Worm (Caenorhabditis elegans) whole organism, L4/young adult: ENCODE data around the gene ZK550.2.
A peak's percentile ranks its signal among the peaks of the same experiment; 100 is the strongest.

Source experiments
- W03F9.2 ChIP-seq: fragments of 150-350 bp; optimal IDR thresholded peaks from 2 replicates; lab custom pipeline; 2014; ENCODE audit warnings: missing biosample characterization, missing genetic modification characterization
- dao-5 ChIP-seq: sonication (generic microtip); optimal IDR thresholded peaks from 2 replicates; lab custom pipeline; 2016; ENCODE audit warnings: missing genotype, missing genetic modification characterization, moderate library complexity, missing compliant biosample characterization
- him-1 ChIP-seq: sonication (generic microtip); optimal IDR thresholded peaks from 2 replicates; lab custom pipeline; 2016; ENCODE audit warnings: missing genotype, missing genetic modification reagents, missing genetic modification characterization, missing compliant biosample characterization

The ZK550.2 gene

ce11 chrIV:17253435-17253834 is 8.1 kb downstream of the ZK550.2 start:
- no peak for TF ChIP-seq dao-5 (tag; lab: Kevin White, UChicago)
- no peak for TF ChIP-seq W03F9.2 (tag; lab: Kevin White, UChicago)
- no peak for TF ChIP-seq him-1

ce11 chrIV:17255001-17255400 is 9.6 kb downstream of the ZK550.2 start, which contains the start of gene gtf-2E1:
TSS of gene gtf-2E1 (plus strand) at chrIV:17255301.
- no peak for TF ChIP-seq him-1
- no peak for TF ChIP-seq dao-5 (tag; lab: Kevin White, UChicago)
- no peak for TF ChIP-seq W03F9.2 (tag; lab: Kevin White, UChicago)

- TF ChIP-seq him-1, result no peak
- no peak for TF ChIP-seq dao-5 (tag; lab: Kevin White, UChicago)
- no peak for TF ChIP-seq W03F9.2 (tag; lab: Kevin White, UChicago)
These were observed 13.4 kb downstream of the ZK550.2 start for ce11 chrIV:17258824-17259223.

- TF ChIP-seq dao-5 (tag; lab: Kevin White, UChicago) (no peak), W03F9.2 (tag; lab: Kevin White, UChicago) (no peak), him-1 (no peak)
These were observed 13.9 kb downstream of the ZK550.2 start, which contains the start of gene phyh-1 for ce11 chrIV:17259310-17259709. TSS of gene phyh-1 (minus strand) at chrIV:17259410.

DNA sequence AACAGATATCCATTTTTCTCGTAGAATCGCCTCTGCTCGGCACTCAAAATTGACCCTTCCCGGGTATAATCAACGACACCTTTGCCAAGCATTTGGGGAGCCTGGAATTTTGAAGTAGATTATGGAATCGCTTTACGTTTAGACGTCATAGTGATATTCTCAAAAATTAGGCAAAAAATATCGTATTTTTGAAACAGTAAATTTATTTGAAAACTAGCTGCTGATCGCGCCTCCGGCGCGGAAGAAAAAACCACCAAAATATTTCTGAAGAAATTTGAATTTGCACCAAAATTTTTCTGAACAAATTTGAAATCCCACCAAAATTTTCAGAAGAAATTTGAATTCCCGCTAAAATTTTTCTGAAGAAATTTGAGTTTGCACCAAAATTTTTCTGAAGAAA is 17.0 kb downstream of the ZK550.2 start, which contains the start of gene ZK550.6:
ZK550.6 (minus strand) TSS at position 101 of the 400 bp plus-strand sequence.
- no peak for TF ChIP-seq dao-5 (tag; lab: Kevin White, UChicago)
- no peak for TF ChIP-seq W03F9.2 (tag; lab: Kevin White, UChicago)
- TF ChIP-seq him-1, result no peak

DNA sequence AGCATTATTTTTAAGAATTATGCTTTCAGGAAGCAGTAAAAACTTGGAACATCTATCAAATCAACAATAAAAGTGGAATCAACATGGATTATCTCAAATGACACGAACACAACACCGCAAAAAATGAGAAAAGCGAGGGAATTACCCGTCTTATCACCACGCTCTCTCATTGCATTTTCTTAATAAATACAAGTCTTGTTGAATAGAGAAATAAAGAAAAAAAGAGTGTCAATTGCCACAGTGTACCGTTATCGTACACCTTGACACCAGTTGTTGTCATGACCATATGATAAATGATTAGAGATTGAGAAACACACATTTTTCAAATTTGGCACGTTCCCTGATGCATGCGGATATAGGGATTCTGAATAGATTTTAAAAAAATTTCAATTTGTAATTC is 18.3 kb downstream of the ZK550.2 start:
- no peak for TF ChIP-seq W03F9.2 (tag; lab: Kevin White, UChicago)
- no peak for TF ChIP-seq him-1
- TF ChIP-seq dao-5 (tag; lab: Kevin White, UChicago), result no peak

ce11 chrIV:17264714-17265113 is 19.3 kb downstream of the ZK550.2 start, which contains the start of gene F26D10.13:
TSS of gene F26D10.13 (minus strand) at chrIV:17264814.
- TF ChIP-seq him-1 (no peak), dao-5 (tag; lab: Kevin White, UChicago) (no peak), W03F9.2 (tag; lab: Kevin White, UChicago) (no peak)

- TF ChIP-seq W03F9.2 (tag; lab: Kevin White, UChicago), result no peak
- no peak for TF ChIP-seq dao-5 (tag; lab: Kevin White, UChicago)
- TF ChIP-seq him-1, result no peak
These were observed 19.9 kb downstream of the ZK550.2 start, which contains the start of gene str-187 for ce11 chrIV:17265279-17265678. TSS of gene str-187 (plus strand) at chrIV:17265579.

- TF ChIP-seq him-1 (no peak), W03F9.2 (tag; lab: Kevin White, UChicago) (no peak), dao-5 (tag; lab: Kevin White, UChicago) (no peak)
These were observed 20.3 kb downstream of the ZK550.2 start for ce11 chrIV:17265716-17266115.

DNA sequence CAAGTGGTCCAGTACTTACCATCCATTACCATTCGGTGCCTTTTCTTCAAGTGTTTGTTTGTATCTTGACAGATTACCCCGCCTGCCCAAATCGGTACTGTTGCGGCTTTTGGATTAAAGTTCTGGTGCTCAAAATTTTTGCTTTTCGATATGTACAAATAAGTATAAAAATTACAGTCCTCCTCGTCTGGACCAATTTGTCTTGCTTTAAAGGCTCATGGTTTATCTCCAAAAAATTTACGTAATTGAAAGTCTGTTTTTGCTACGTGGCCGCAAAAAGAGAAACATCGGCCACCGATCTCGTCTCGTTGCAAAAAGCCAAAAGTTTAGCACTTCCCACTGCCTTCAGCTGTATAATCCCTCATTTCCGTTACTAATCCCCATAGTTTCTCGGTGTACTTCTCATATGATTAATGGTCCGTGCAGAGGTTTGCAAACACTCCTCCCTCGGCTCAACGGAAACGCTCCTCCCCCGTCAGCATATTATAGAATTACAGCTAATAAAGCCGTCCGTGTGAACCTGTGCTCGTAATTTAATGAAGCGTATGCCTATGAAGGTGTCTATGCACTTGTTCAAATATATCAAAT is 22.0 kb downstream of the ZK550.2 start:
- TF ChIP-seq W03F9.2 (tag; lab: Kevin White, UChicago), result no peak
- no peak for TF ChIP-seq dao-5 (tag; lab: Kevin White, UChicago)
- TF ChIP-seq him-1, result no peak

- TF ChIP-seq dao-5 (tag; lab: Kevin White, UChicago), result no peak
- no peak for TF ChIP-seq W03F9.2 (tag; lab: Kevin White, UChicago)
- no peak for TF ChIP-seq him-1
These were observed 22.7 kb downstream of the ZK550.2 start for ce11 chrIV:17268069-17268468.

DNA sequence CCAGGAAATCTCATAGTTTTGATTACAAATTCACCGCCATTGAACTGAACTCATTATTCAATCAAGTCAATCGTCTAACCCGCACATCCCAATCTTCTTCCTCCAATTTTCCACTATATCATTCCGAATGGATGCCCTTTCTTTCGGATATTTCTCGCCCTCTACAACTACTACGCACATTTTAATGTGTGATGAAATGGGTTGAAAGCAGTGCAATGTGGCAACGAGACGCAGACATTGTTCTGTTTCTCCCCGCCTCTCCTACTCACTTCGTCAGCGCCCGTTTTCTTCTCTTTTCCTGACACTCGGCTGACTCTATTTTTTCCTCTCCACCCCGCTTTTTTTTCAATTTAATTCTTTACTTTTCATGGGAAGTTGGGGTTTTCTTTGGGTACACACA is 23.2 kb downstream of the ZK550.2 start:
- TF ChIP-seq dao-5 (tag; lab: Kevin White, UChicago), result no peak
- peak; percentile 12 for TF ChIP-seq W03F9.2 (tag; lab: Kevin White, UChicago)
- no peak for TF ChIP-seq him-1

DNA sequence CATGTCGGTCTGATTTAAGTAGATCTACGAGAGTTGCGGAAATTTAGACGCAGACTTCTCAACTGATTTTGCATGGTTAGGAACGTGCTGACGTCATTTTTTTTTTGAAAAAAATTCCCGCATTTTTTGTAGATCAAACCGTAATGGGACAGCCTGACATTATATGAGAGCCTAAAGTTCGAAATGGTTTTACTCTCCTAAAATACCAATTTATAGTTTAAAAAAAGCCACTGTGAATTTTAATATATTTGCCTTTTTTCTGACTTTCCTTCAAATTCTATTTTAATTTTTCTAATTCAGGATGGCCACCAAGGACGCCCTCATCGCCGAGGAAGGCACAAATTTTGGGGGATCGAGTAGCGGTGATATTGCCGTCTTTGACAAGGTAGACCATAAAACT is 23.7 kb downstream of the ZK550.2 start, which contains the start of gene atgp-1:
atgp-1 (plus strand) TSS at position 301 of the 400 bp plus-strand sequence.
- TF ChIP-seq dao-5 (tag; lab: Kevin White, UChicago) (no peak), W03F9.2 (tag; lab: Kevin White, UChicago) (no peak), him-1 (no peak)

- TF ChIP-seq W03F9.2 (tag; lab: Kevin White, UChicago), result no peak
- TF ChIP-seq him-1, result no peak
- TF ChIP-seq dao-5 (tag; lab: Kevin White, UChicago), result no peak
These were observed 24.3 kb downstream of the ZK550.2 start for ce11 chrIV:17269702-17270101.
